Worm (Caenorhabditis elegans) whole organism, L4 larva: ENCODE measurements around the gene srr-4.

ENCODE experiments used
- dpl-1 ChIP-seq: fragments of 150-350 bp; optimal IDR thresholded peaks from 2 replicates; lab custom pipeline; 2014; ENCODE audit warnings: missing biosample characterization, missing genetic modification reagents, missing genetic modification characterization
- nhr-42 ChIP-seq: fragments of 200-800 bp; sonication (Bioruptor generic); IDR thresholded peaks from 2 replicates; pipeline ENCODE4 v1.3.6; 2022; ENCODE audit warnings: missing genetic modification characterization, missing compliant biosample characterization
- rbr-2 ChIP-seq: sonication (generic microtip); optimal IDR thresholded peaks from 2 replicates; lab custom pipeline; 2016; ENCODE audit warnings: missing genotype, missing genetic modification characterization, missing compliant biosample characterization
- zip-11 ChIP-seq: fragments of 200-800 bp; sonication (Bioruptor generic); IDR thresholded peaks from 2 replicates; pipeline ENCODE4 v1.3.6; 2022; ENCODE audit warnings: missing genetic modification characterization, missing compliant biosample characterization

DNA sequence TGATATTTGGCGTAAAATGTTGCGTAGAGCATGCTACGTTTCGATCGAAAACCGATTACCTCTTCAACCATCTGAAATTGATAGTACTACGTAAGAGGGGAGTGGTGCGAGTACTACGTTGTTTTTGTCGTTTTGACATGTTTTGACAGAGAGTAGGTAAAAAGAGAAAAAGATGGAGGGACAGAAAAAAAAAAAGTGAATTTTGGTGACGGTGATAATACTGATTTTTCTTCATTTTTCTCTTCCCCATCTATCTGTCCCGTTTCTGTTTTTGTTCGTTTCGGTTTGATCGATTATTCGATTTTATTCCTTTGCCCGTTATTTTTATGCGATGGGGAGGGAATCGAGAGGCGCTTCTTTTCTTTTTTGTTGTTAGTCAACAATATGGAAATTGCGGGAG lies 21.9 kb downstream of the srr-4 start, which contains the start of gene K11D12.8:
- TF ChIP-seq nhr-42 (GFP tag; lab: Robert Waterston, UW), result no peak
- TF ChIP-seq dpl-1 (GFP tag; lab: Kevin White, UChicago), result no peak
- TF ChIP-seq zip-11, result no peak
- TF ChIP-seq rbr-2 (tag; lab: Kevin White, UChicago), result no peak
